Fruit fly (Drosophila melanogaster) S2 (cell line): ENCODE data around the gene CG14567.

ENCODE experiments used
- CG8478 ChIP-seq: fragments of >200 bp; optimal IDR thresholded peaks from 2 replicates; lab custom pipeline; 2018
- CTCF ChIP-seq, 2 experiments: fragments of >200 bp; optimal IDR thresholded peaks; 2 replicates each; lab custom pipeline; 2018

DNA sequence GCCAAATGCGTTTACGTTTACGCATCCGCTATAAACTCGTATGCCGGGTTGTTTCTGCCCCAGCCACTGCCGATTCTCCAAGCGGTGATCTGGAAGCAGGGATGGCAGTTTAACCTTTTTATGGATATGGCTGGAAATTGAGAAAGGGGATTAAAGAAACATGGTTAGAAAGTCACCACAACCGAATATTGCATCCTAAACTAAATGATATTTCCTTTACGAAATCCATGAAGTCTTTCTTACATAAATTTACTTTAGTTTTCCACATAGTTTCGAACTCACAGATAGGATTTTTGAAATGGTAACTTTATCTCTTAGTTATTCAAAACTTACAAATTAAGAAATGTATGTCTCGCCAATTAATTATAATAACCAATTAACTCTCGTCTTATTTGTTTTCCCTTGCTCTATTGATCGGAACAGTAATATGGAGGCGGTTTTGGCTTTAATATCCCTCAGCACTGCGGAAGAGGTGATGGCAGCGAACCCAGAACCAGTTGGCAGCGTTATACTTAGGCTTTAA, 49.6 kb downstream of the CG14567 start:
- TF ChIP-seq CG8478 (no peak), CTCF (optimal IDR thresholded peaks at IDR 0.05; lab: Kevin White, UChicago) (no peak)
